Fruit fly (Drosophila melanogaster) whole organism, embryonic: ENCODE results near the gene CG9240.

Source experiments
- ATbp ChIP-seq: fragments of 200-800 bp; sonication (Bioruptor generic); optimal IDR thresholded peaks from 2 replicates; lab custom pipeline; 2017; ENCODE audit warnings: missing biosample characterization, mild to moderate bottlenecking, missing genetic modification characterization, missing genetic modification reagents
- Atf-2 ChIP-seq: fragments of 200-800 bp; sonication (Bioruptor generic); optimal IDR thresholded peaks from 2 replicates; lab custom pipeline; 2016; ENCODE audit warnings: missing biosample characterization, missing genetic modification characterization
- Atf3 ChIP-seq: fragments of 200-800 bp; sonication (Bioruptor generic); optimal IDR thresholded peaks from 3 replicates; lab custom pipeline; 2016; ENCODE audit warnings: missing biosample characterization, missing genetic modification characterization
- Bdp1 ChIP-seq: fragments of 200-800 bp; sonication (Bioruptor generic); optimal IDR thresholded peaks from 3 replicates; lab custom pipeline; 2016; ENCODE audit warnings: missing biosample characterization, missing genetic modification characterization
- Blimp-1 ChIP-seq: fragments of 200-800 bp; sonication (Bioruptor generic); optimal IDR thresholded peaks from 3 replicates; lab custom pipeline; 2018; ENCODE audit warnings: missing biosample characterization, missing genetic modification characterization, mild to moderate bottlenecking, moderate library complexity, missing genetic modification reagents
- CG10366 ChIP-seq: fragments of 200-800 bp; sonication (Bioruptor generic); IDR thresholded peaks from 2 replicates; pipeline ENCODE4 v1.3.6; 2022; ENCODE audit warnings: missing biosample characterization, missing genetic modification characterization
- CG11093 ChIP-seq: fragments of 200-800 bp; sonication (Bioruptor generic); IDR thresholded peaks from 3 replicates; pipeline ENCODE4 v1.3.6; 2022; ENCODE audit warnings: missing biosample characterization, missing genetic modification characterization
- CG11696 ChIP-seq: fragments of 200-800 bp; sonication (Bioruptor generic); IDR thresholded peaks from 2 replicates; pipeline ENCODE4 v1.3.6; 2022; ENCODE audit warnings: missing biosample characterization, missing genetic modification characterization
- CG12299 ChIP-seq: fragments of 200-800 bp; sonication (Bioruptor generic); optimal IDR thresholded peaks from 2 replicates; lab custom pipeline; 2018; ENCODE audit warnings: missing biosample characterization, mild to moderate bottlenecking, missing genetic modification characterization
- CG15696 ChIP-seq: fragments of 200-800 bp; sonication (Bioruptor generic); optimal IDR thresholded peaks from 2 replicates; lab custom pipeline; 2019; ENCODE audit warnings: missing biosample characterization, mild to moderate bottlenecking, missing genetic modification characterization, moderate library complexity
- CG2199 ChIP-seq: fragments of 200-800 bp; sonication (Bioruptor generic); IDR thresholded peaks from 3 replicates; pipeline ENCODE4 v1.3.6; 2022; ENCODE audit warnings: missing biosample characterization, missing genetic modification characterization
- CG2678 ChIP-seq: fragments of 200-800 bp; sonication (Bioruptor generic); optimal IDR thresholded peaks from 3 replicates; lab custom pipeline; 2019; ENCODE audit warnings: missing biosample characterization, mild to moderate bottlenecking, missing genetic modification characterization, moderate library complexity
- CG2875 ChIP-seq: fragments of 200-800 bp; sonication (Bioruptor generic); optimal IDR thresholded peaks from 2 replicates; lab custom pipeline; 2017; ENCODE audit warnings: missing biosample characterization, mild to moderate bottlenecking, missing genetic modification characterization, missing genetic modification reagents
- CG2889 ChIP-seq: fragments of 200-800 bp; sonication (Bioruptor generic); IDR thresholded peaks from 3 replicates; pipeline ENCODE4 v1.3.6; 2022; ENCODE audit warnings: missing biosample characterization, missing genetic modification characterization
- CG3163 ChIP-seq: fragments of 200-800 bp; sonication (Bioruptor generic); optimal IDR thresholded peaks from 3 replicates; lab custom pipeline; 2016; ENCODE audit warnings: missing biosample characterization, missing genetic modification characterization
- CG33557 ChIP-seq: fragments of 200-800 bp; sonication (Bioruptor generic); optimal IDR thresholded peaks from 2 replicates; lab custom pipeline; 2019; ENCODE audit warnings: missing biosample characterization, mild to moderate bottlenecking, missing genetic modification characterization, moderate library complexity
- CG4730 ChIP-seq: fragments of 200-800 bp; sonication (Bioruptor generic); IDR thresholded peaks from 2 replicates; pipeline ENCODE4 v1.3.6; 2022; ENCODE audit warnings: missing biosample characterization, missing genetic modification characterization
- CG5953 ChIP-seq: fragments of 200-800 bp; sonication (Bioruptor generic); IDR thresholded peaks from 2 replicates; pipeline ENCODE4 v1.3.6; 2022; ENCODE audit warnings: missing biosample characterization, missing genetic modification characterization
- CG8290 ChIP-seq, 3 experiments: fragments of 200-800 bp; sonication (Bioruptor generic); optimal IDR thresholded peaks; 2 replicates each; lab custom pipeline; 2016 to 2019; ENCODE audit warnings: missing biosample characterization in 3 of 3, missing genetic modification characterization in 3 of 3, mild to moderate bottlenecking in 2 of 3, moderate library complexity in 1 of 3
- CG9727 ChIP-seq: fragments of 200-800 bp; sonication (Bioruptor generic); optimal IDR thresholded peaks from 3 replicates; lab custom pipeline; 2017; ENCODE audit warnings: missing biosample characterization, mild to moderate bottlenecking, missing genetic modification characterization
- CHES-1-like ChIP-seq: fragments of 200-800 bp; sonication (Bioruptor generic); optimal IDR thresholded peaks from 2 replicates; lab custom pipeline; 2016; ENCODE audit warnings: missing biosample characterization, missing genetic modification characterization
- Chrac-16 ChIP-seq: fragments of 200-800 bp; sonication (Bioruptor generic); optimal IDR thresholded peaks from 3 replicates; lab custom pipeline; 2016; ENCODE audit warnings: missing biosample characterization, missing genetic modification characterization
- Dref ChIP-seq: fragments of 200-800 bp; sonication (Bioruptor generic); IDR thresholded peaks from 2 replicates; pipeline ENCODE4 v1.3.6; 2022; ENCODE audit warnings: missing biosample characterization, missing genetic modification characterization
- Drgx ChIP-seq: fragments of 200-800 bp; sonication (Bioruptor generic); IDR thresholded peaks from 2 replicates; pipeline ENCODE4 v1.3.6; 2022; ENCODE audit warnings: missing biosample characterization, missing genetic modification characterization
- GATAe ChIP-seq: fragments of 200-800 bp; sonication (Bioruptor generic); conservative IDR thresholded peaks from 2 replicates; pipeline ENCODE4 v1.3.6; 2022; ENCODE audit warnings: missing biosample characterization, missing genetic modification characterization
- H2.0 ChIP-seq: fragments of 200-800 bp; sonication (Bioruptor generic); IDR thresholded peaks from 2 replicates; pipeline ENCODE4 v1.3.6; 2022; ENCODE audit warnings: missing biosample characterization, missing genetic modification characterization
- Hmx ChIP-seq: fragments of 200-800 bp; sonication (Bioruptor generic); optimal IDR thresholded peaks from 2 replicates; lab custom pipeline; 2016; ENCODE audit warnings: missing biosample characterization, missing genetic modification characterization
- Meics ChIP-seq: fragments of 200-800 bp; sonication (Bioruptor generic); optimal IDR thresholded peaks from 2 replicates; lab custom pipeline; 2017; ENCODE audit warnings: missing biosample characterization, mild to moderate bottlenecking, missing genetic modification characterization
- Mes4 ChIP-seq: fragments of 200-800 bp; sonication (Bioruptor generic); optimal IDR thresholded peaks from 2 replicates; lab custom pipeline; 2016; ENCODE audit warnings: missing biosample characterization, missing genetic modification characterization
- Mrtf ChIP-seq: fragments of 200-800 bp; sonication (Bioruptor generic); IDR thresholded peaks from 3 replicates; pipeline ENCODE4 v1.3.6; 2022; ENCODE audit warnings: missing biosample characterization, missing genetic modification characterization
- NC2β ChIP-seq: fragments of 200-800 bp; sonication (Bioruptor generic); optimal IDR thresholded peaks from 2 replicates; lab custom pipeline; 2016; ENCODE audit warnings: missing biosample characterization, missing genetic modification characterization
- Pdp1 ChIP-seq, 2 experiments: fragments of 200-800 bp; sonication (Bioruptor generic); optimal IDR thresholded peaks; 3 replicates each; lab custom pipeline; 2016; ENCODE audit warnings: missing biosample characterization in 2 of 2, missing genetic modification characterization in 2 of 2, mild to moderate bottlenecking in 1 of 2, moderate library complexity in 1 of 2
- Six4 ChIP-seq: fragments of 200-800 bp; sonication (Bioruptor generic); optimal IDR thresholded peaks from 2 replicates; lab custom pipeline; 2016; ENCODE audit warnings: missing biosample characterization, missing genetic modification characterization
- Usf ChIP-seq: fragments of 200-800 bp; sonication (Bioruptor generic); optimal IDR thresholded peaks from 2 replicates; lab custom pipeline; 2017; ENCODE audit warnings: missing genotype, missing biosample characterization, missing genetic modification characterization
- abd-A ChIP-seq: fragments of 200-800 bp; sonication (Bioruptor generic); optimal IDR thresholded peaks from 3 replicates; lab custom pipeline; 2019; ENCODE audit warnings: missing biosample characterization, mild to moderate bottlenecking, missing genetic modification characterization, moderate library complexity
- ash1 ChIP-seq: fragments of 200-800 bp; sonication (Bioruptor generic); optimal IDR thresholded peaks from 2 replicates; lab custom pipeline; 2018; ENCODE audit warnings: missing biosample characterization, mild to moderate bottlenecking, missing genetic modification characterization
- bbx ChIP-seq: fragments of 200-800 bp; sonication (Bioruptor generic); IDR thresholded peaks from 2 replicates; pipeline ENCODE4 v1.3.6; 2022; ENCODE audit warnings: missing biosample characterization, missing genetic modification characterization; ENCODE audit not compliant: partially characterized antibody
- disco-r ChIP-seq: fragments of 200-800 bp; sonication (Bioruptor generic); optimal IDR thresholded peaks from 2 replicates; lab custom pipeline; 2016; ENCODE audit warnings: missing biosample characterization, missing genetic modification characterization
- fd64A ChIP-seq: fragments of 200-800 bp; sonication (Bioruptor generic); optimal IDR thresholded peaks from 3 replicates; lab custom pipeline; 2018; ENCODE audit warnings: missing biosample characterization, mild to moderate bottlenecking, missing genetic modification characterization
- grn ChIP-seq: fragments of 200-800 bp; sonication (Bioruptor generic); optimal IDR thresholded peaks from 3 replicates; lab custom pipeline; 2017; ENCODE audit warnings: missing biosample characterization, missing genetic modification characterization
- insv ChIP-seq, 2 experiments: fragments of 200-800 bp; sonication (Bioruptor generic); optimal IDR thresholded peaks; 3 replicates each; lab custom pipeline; 2016 to 2018; ENCODE audit warnings: missing biosample characterization in 2 of 2, missing genetic modification characterization in 2 of 2
- jing ChIP-seq: fragments of 200-800 bp; sonication (Bioruptor generic); optimal IDR thresholded peaks from 2 replicates; lab custom pipeline; 2018; ENCODE audit warnings: missing biosample characterization, mild to moderate bottlenecking, missing genetic modification characterization
- jumu ChIP-seq: fragments of 200-800 bp; sonication (Bioruptor generic); optimal IDR thresholded peaks from 3 replicates; lab custom pipeline; 2016; ENCODE audit warnings: missing biosample characterization, missing genetic modification characterization
- prd ChIP-seq, 3 experiments: fragments of >200 bp in 2 of 3; fragments of 200-800 bp in 1 of 3; sonication (Bioruptor generic) in 1 of 3; optimal IDR thresholded peaks in 2 of 3; IDR thresholded peaks in 1 of 3; 2 replicates in 2 of 3; 3 replicates in 1 of 3; pipeline versions ENCODE4 v1.3.6 to Lab custom; 2017 to 2022; ENCODE audit warnings: missing biosample characterization in 1 of 3, missing genetic modification characterization in 1 of 3
- pzg ChIP-seq: fragments of 200-800 bp; sonication (Bioruptor generic); optimal IDR thresholded peaks from 3 replicates; lab custom pipeline; 2018; ENCODE audit warnings: missing biosample characterization, mild to moderate bottlenecking, missing genetic modification characterization, moderate library complexity
- run ChIP-seq: fragments of 200-800 bp; sonication (Bioruptor generic); optimal IDR thresholded peaks from 3 replicates; lab custom pipeline; 2018; ENCODE audit warnings: missing biosample characterization, mild to moderate bottlenecking, missing genetic modification characterization
- sug ChIP-seq: fragments of 200-800 bp; optimal IDR thresholded peaks from 2 replicates; lab custom pipeline; 2019; ENCODE audit warnings: missing biosample characterization, mild to moderate bottlenecking, missing genetic modification characterization, moderate library complexity
- zen2 ChIP-seq: fragments of 200-800 bp; sonication (Bioruptor generic); IDR thresholded peaks from 3 replicates; pipeline ENCODE4 v1.3.6; 2022; ENCODE audit warnings: missing biosample characterization, missing genetic modification characterization; ENCODE audit not compliant: partially characterized antibody
- zf30C ChIP-seq: fragments of 200-800 bp; sonication (Bioruptor generic); optimal IDR thresholded peaks from 3 replicates; lab custom pipeline; 2018; ENCODE audit warnings: missing biosample characterization, mild to moderate bottlenecking, missing genetic modification characterization

Gene CG9240

dm6 chrX:15709984-15710750, 9.1 kb upstream of the CG9240 start, which contains the start of the genes CG9281 and CG15601 (continued):
- TF ChIP-seq prd (optimal IDR thresholded peaks at IDR 0.05; lab: Kevin White, UChicago): no peak
- no peak for TF ChIP-seq prd (GFP tag; IDR thresholded peaks at IDR 0.05; lab: Robert Waterston, UW)
- TF ChIP-seq Six4: no peak
- no peak for TF ChIP-seq Drgx
- no peak for TF ChIP-seq jumu (GFP tag; lab: Kevin White, UChicago)
- no peak for TF ChIP-seq Bdp1
- TF ChIP-seq CG33557 (GFP tag; lab: Kevin White, UChicago): no peak
- no peak for TF ChIP-seq grn (GFP tag; lab: Kevin White, UChicago)
- TF ChIP-seq CG5953 (GFP tag; lab: Robert Waterston, UW): no peak
- no peak for TF ChIP-seq CG4730 (GFP tag; lab: Robert Waterston, UW)
- no peak for TF ChIP-seq CG9727
- no peak for TF ChIP-seq H2.0
- TF ChIP-seq Hmx (GFP tag; lab: Kevin White, UChicago): no peak
- TF ChIP-seq Chrac-16: no peak
- no peak for TF ChIP-seq fd64A (GFP tag; lab: Kevin White, UChicago)
- TF ChIP-seq CG15696 (tag; lab: Kevin White, UChicago): no peak
- TF ChIP-seq CG12299: no peak
- TF ChIP-seq Atf3 (GFP tag; lab: Kevin White, UChicago): no peak
- TF ChIP-seq Mrtf (GFP tag; lab: Robert Waterston, UW): no peak
- TF ChIP-seq Usf: no peak
- no peak for TF ChIP-seq CG2875
- TF ChIP-seq CG2678 (tag; lab: Kevin White, UChicago): no peak
- TF ChIP-seq ATbp (GFP tag; lab: Kevin White, UChicago): no peak
- TF ChIP-seq jing (GFP tag; lab: Kevin White, UChicago): no peak
- peak in 1 of 2 experiments; percentile 83 for TF ChIP-seq Pdp1 (GFP tag; optimal IDR thresholded peaks at IDR 0.05; lab: Kevin White, UChicago)
- TF ChIP-seq Dref (GFP tag; lab: Robert Waterston, UW): peak; percentile 50
- no peak for TF ChIP-seq CG3163
- TF ChIP-seq pzg (GFP tag; lab: Kevin White, UChicago): peak; percentile 70
- TF ChIP-seq Atf-2: no peak
- no peak for TF ChIP-seq CG8290 (GFP tag; optimal IDR thresholded peaks at IDR 0.05; lab: Kevin White, UChicago)
- TF ChIP-seq CG8290 (tag; optimal IDR thresholded peaks at IDR 0.05; lab: Kevin White, UChicago): peak in 1 of 2 experiments; percentile 59
- TF ChIP-seq Blimp-1 (GFP tag; lab: Kevin White, UChicago): no peak
- peak in 1 of 2 experiments; percentile 33 for TF ChIP-seq insv (GFP tag; optimal IDR thresholded peaks at IDR 0.05; lab: Kevin White, UChicago)
- TF ChIP-seq run (tag; lab: Kevin White, UChicago): no peak
- no peak for TF ChIP-seq Mes4 (GFP tag; lab: Kevin White, UChicago)
- peak; percentile 19; the same call in 1 of the 2 replicates for TF ChIP-seq bbx (GFP tag; lab: Robert Waterston, UW)
- no peak for TF ChIP-seq ash1
- no peak for TF ChIP-seq CG2199 (GFP tag; lab: Robert Waterston, UW)
- no peak for TF ChIP-seq zen2 (GFP tag; lab: Robert Waterston, UW)
- TF ChIP-seq disco-r (GFP tag; lab: Kevin White, UChicago): no peak
- no peak for TF ChIP-seq CHES-1-like
- no peak for TF ChIP-seq GATAe (GFP tag; lab: Robert Waterston, UW)
- TF ChIP-seq CG10366: no peak
- no peak for TF ChIP-seq NC2β
- no peak for TF ChIP-seq CG2889 (GFP tag; lab: Robert Waterston, UW)
- no peak for TF ChIP-seq abd-A (tag; lab: Kevin White, UChicago)
- no peak for TF ChIP-seq CG11696
- TF ChIP-seq CG11093: no peak
- TF ChIP-seq sug (tag; lab: Kevin White, UChicago): peak; percentile 9
- no peak for TF ChIP-seq zf30C (GFP tag; lab: Kevin White, UChicago)
- peak; percentile 25 for TF ChIP-seq Meics
